Worm (Caenorhabditis elegans) whole organism, L2 larva: Measurements from ENCODE around the gene F38B7.17.
A peak's percentile ranks its signal among the peaks of the same experiment; 100 is the strongest.

ENCODE experiments used
- F13H6.1 ChIP-seq: sonication (generic microtip); optimal IDR thresholded peaks from 2 replicates; lab custom pipeline; 2016; ENCODE audit warnings: missing genetic modification characterization, missing compliant biosample characterization
- R02D3.7 ChIP-seq: fragments of 150-350 bp; optimal IDR thresholded peaks from 2 replicates; lab custom pipeline; 2014; ENCODE audit warnings: missing biosample characterization, missing genetic modification characterization
- blmp-1 ChIP-seq: sonication (generic microtip); optimal IDR thresholded peaks from 2 replicates; lab custom pipeline; 2017; ENCODE audit warnings: missing genetic modification characterization, mild to moderate bottlenecking, missing compliant biosample characterization, antibody characterized with exemption, moderate library complexity; ENCODE audit not compliant: insufficient read depth
- ceh-16 ChIP-seq: fragments of 150-350 bp; optimal IDR thresholded peaks from 2 replicates; lab custom pipeline; 2014; ENCODE audit warnings: missing biosample characterization, missing genetic modification characterization
- ceh-82 ChIP-seq: fragments of 150-350 bp; optimal IDR thresholded peaks from 2 replicates; lab custom pipeline; 2014; ENCODE audit warnings: missing biosample characterization, missing genetic modification characterization
- crh-2 ChIP-seq: sonication (generic microtip); optimal IDR thresholded peaks from 2 replicates; lab custom pipeline; 2017; ENCODE audit warnings: missing biosample characterization, missing genetic modification characterization
- dmd-4 ChIP-seq: sonication (generic microtip); optimal IDR thresholded peaks from 2 replicates; lab custom pipeline; 2017; ENCODE audit warnings: missing biosample characterization, missing genetic modification characterization
- egl-27 ChIP-seq: sonication (generic microtip); optimal IDR thresholded peaks from 3 replicates; lab custom pipeline; 2017; ENCODE audit warnings: missing biosample characterization, missing genetic modification reagents, missing genetic modification characterization
- elt-1 ChIP-seq: fragments of 150-350 bp; optimal IDR thresholded peaks from 2 replicates; lab custom pipeline; 2014; ENCODE audit warnings: missing biosample characterization, missing genetic modification characterization
- elt-3 ChIP-seq: sonication (generic microtip); optimal IDR thresholded peaks from 2 replicates; lab custom pipeline; 2017; ENCODE audit warnings: missing biosample characterization, missing genetic modification characterization
- fos-1 ChIP-seq: fragments of 150-350 bp; optimal IDR thresholded peaks from 2 replicates; lab custom pipeline; 2014; ENCODE audit warnings: missing biosample characterization, missing genetic modification characterization
- gmeb-1 ChIP-seq: fragments of 150-350 bp; optimal IDR thresholded peaks from 2 replicates; lab custom pipeline; 2014; ENCODE audit warnings: missing biosample characterization, missing genetic modification characterization
- lin-11 ChIP-seq: fragments of 150-350 bp; sonication (generic microtip); optimal IDR thresholded peaks from 2 replicates; lab custom pipeline; 2014; ENCODE audit warnings: missing biosample characterization, missing genetic modification characterization, inconsistent platforms, mixed read lengths
- lsy-2 ChIP-seq, 2 experiments: fragments of 150-350 bp in 1 of 2; sonication (generic microtip) in 1 of 2; optimal IDR thresholded peaks; 2 replicates each; lab custom pipeline; 2014 to 2017; ENCODE audit warnings: missing biosample characterization in 2 of 2, missing genetic modification characterization in 2 of 2
- mbf-1 ChIP-seq: sonication (generic microtip); optimal IDR thresholded peaks from 2 replicates; lab custom pipeline; 2017; ENCODE audit warnings: missing biosample characterization, missing genetic modification characterization
- mdl-1 ChIP-seq, 2 experiments: fragments of 150-350 bp in 1 of 2; sonication (generic microtip) in 1 of 2; optimal IDR thresholded peaks; 2 replicates each; lab custom pipeline; 2017; ENCODE audit warnings: missing biosample characterization in 2 of 2, missing genetic modification characterization in 2 of 2
- nhr-10 ChIP-seq: sonication (generic microtip); optimal IDR thresholded peaks from 2 replicates; lab custom pipeline; 2017; ENCODE audit warnings: missing biosample characterization, missing genetic modification characterization
- nhr-11 ChIP-seq: fragments of 150-350 bp; optimal IDR thresholded peaks from 2 replicates; lab custom pipeline; 2014; ENCODE audit warnings: missing biosample characterization, missing genetic modification characterization
- nhr-12 ChIP-seq: fragments of 150-350 bp; optimal IDR thresholded peaks from 2 replicates; lab custom pipeline; 2014; ENCODE audit warnings: missing biosample characterization, missing genetic modification characterization
- nhr-129 ChIP-seq: fragments of 150-350 bp; optimal IDR thresholded peaks from 2 replicates; lab custom pipeline; 2014; ENCODE audit warnings: missing biosample characterization, missing genetic modification characterization
- nhr-23 ChIP-seq: fragments of 150-350 bp; optimal IDR thresholded peaks from 2 replicates; lab custom pipeline; 2014; ENCODE audit warnings: missing biosample characterization, missing genetic modification reagents, missing genetic modification characterization
- nhr-237 ChIP-seq: fragments of 150-350 bp; optimal IDR thresholded peaks from 2 replicates; lab custom pipeline; 2014; ENCODE audit warnings: missing biosample characterization, missing genetic modification characterization
- nhr-25 ChIP-seq: fragments of 150-350 bp; sonication (generic microtip); optimal IDR thresholded peaks from 3 replicates; lab custom pipeline; 2014; ENCODE audit warnings: missing biosample characterization, missing genetic modification characterization
- nhr-6 ChIP-seq: fragments of 150-350 bp; optimal IDR thresholded peaks from 2 replicates; lab custom pipeline; 2014; ENCODE audit warnings: missing biosample characterization, missing genetic modification characterization
- nhr-77 ChIP-seq: fragments of 150-350 bp; optimal IDR thresholded peaks from 2 replicates; lab custom pipeline; 2014; ENCODE audit warnings: missing biosample characterization, missing genetic modification characterization
- peb-1 ChIP-seq: fragments of 150-350 bp; optimal IDR thresholded peaks from 2 replicates; lab custom pipeline; 2014; ENCODE audit warnings: missing biosample characterization, missing genetic modification characterization
- sem-4 ChIP-seq: fragments of 150-350 bp; optimal IDR thresholded peaks from 2 replicates; lab custom pipeline; 2014; ENCODE audit warnings: missing biosample characterization, missing genetic modification reagents, missing genetic modification characterization
- skn-1 ChIP-seq: sonication (generic microtip); optimal IDR thresholded peaks from 2 replicates; lab custom pipeline; 2017; ENCODE audit warnings: missing biosample characterization, missing genetic modification characterization
- sma-3 ChIP-seq: sonication (generic microtip); optimal IDR thresholded peaks from 2 replicates; lab custom pipeline; 2016; ENCODE audit warnings: missing genetic modification reagents, missing genetic modification characterization, missing compliant biosample characterization
- sma-9 ChIP-seq, 2 experiments: fragments of 150-350 bp in 1 of 2; sonication (generic microtip) in 1 of 2; optimal IDR thresholded peaks; 2 replicates each; lab custom pipeline; 2014 to 2016; ENCODE audit warnings: missing genetic modification characterization in 2 of 2, mild to moderate bottlenecking in 1 of 2, missing biosample characterization in 1 of 2, missing compliant biosample characterization in 1 of 2, missing genetic modification reagents in 1 of 2, moderate library complexity in 1 of 2
- unc-39 ChIP-seq: fragments of 150-350 bp; optimal IDR thresholded peaks from 2 replicates; lab custom pipeline; 2014; ENCODE audit warnings: missing biosample characterization, missing genetic modification characterization
- unc-55 ChIP-seq: fragments of 150-350 bp; sonication (generic microtip); optimal IDR thresholded peaks from 3 replicates; lab custom pipeline; 2014; ENCODE audit warnings: missing biosample characterization, missing genetic modification reagents, missing genetic modification characterization
- unc-62 ChIP-seq: fragments of 150-350 bp; optimal IDR thresholded peaks from 2 replicates; lab custom pipeline; 2014; ENCODE audit warnings: missing biosample characterization, missing genetic modification reagents, missing genetic modification characterization
- zag-1 ChIP-seq: fragments of 150-350 bp; optimal IDR thresholded peaks from 2 replicates; lab custom pipeline; 2014; ENCODE audit warnings: missing biosample characterization, missing genetic modification characterization
- ztf-1 ChIP-seq: fragments of 200-800 bp; sonication (Bioruptor generic); conservative IDR thresholded peaks from 2 replicates; pipeline ENCODE4 v1.3.6; 2022; ENCODE audit warnings: missing genetic modification characterization, missing compliant biosample characterization
- ztf-11 ChIP-seq: sonication (generic microtip); optimal IDR thresholded peaks from 2 replicates; lab custom pipeline; 2017; ENCODE audit warnings: missing biosample characterization, missing genetic modification characterization
- ztf-4 ChIP-seq: fragments of 150-350 bp; optimal IDR thresholded peaks from 2 replicates; lab custom pipeline; 2014; ENCODE audit warnings: missing biosample characterization, missing genetic modification characterization

The F38B7.17 gene

ce11 chrV:11531100-11531499 is 17.7 kb downstream of the F38B7.17 start (continued):
- TF ChIP-seq unc-62 (GFP tag; lab: Kevin White, UChicago) (no peak), dmd-4 (tag; lab: Kevin White, UChicago) (no peak), ztf-1 (no peak), unc-55 (GFP tag; lab: Kevin White, UChicago) (no peak), nhr-12 (no peak), R02D3.7 (no peak), nhr-6 (tag; lab: Kevin White, UChicago) (peak; percentile 73), blmp-1 (peak; percentile 97), sma-9 (GFP tag; optimal IDR thresholded peaks at IDR 0.05; lab: Kevin White, UChicago) (peak; percentile 65), sma-9 (tag; optimal IDR thresholded peaks at IDR 0.05; lab: Kevin White, UChicago) (no peak), lin-11 (no peak), zag-1 (tag; lab: Kevin White, UChicago) (no peak), lsy-2 (tag; optimal IDR thresholded peaks at IDR 0.05; lab: Kevin White, UChicago) (peak in 1 of 2 experiments; percentile 45), sma-3 (GFP tag; lab: Kevin White, UChicago) (peak; percentile 82), egl-27 (tag; lab: Kevin White, UChicago) (peak; percentile 32), nhr-11 (tag; lab: Kevin White, UChicago) (no peak), nhr-77 (tag; lab: Kevin White, UChicago) (no peak), ztf-4 (tag; lab: Kevin White, UChicago) (peak; percentile 16)
- TF ChIP-seq, all 48 proteins: peak for 17

DNA sequence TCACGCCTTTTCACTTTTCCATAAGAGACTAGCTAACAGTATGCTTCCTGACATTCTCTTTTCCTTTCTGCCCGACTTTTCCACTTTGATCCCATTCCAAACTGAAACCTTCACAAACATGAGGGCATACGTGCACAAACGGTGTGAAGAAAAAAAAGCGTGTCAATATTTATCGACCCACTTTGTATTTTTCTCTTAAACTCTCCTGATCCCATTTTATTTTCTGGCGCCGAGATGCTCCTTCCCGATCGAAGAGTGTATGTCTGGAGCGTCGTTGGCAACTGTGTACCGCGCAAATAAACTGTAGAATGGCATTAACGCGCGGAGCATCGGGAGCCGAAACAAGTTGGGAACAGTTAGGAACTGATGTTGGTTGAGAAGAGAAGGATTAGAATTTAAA is 19.2 kb downstream of the F38B7.17 start:
- TF ChIP-seq mdl-1 (tag; optimal IDR thresholded peaks at IDR 0.05; lab: Kevin White, UChicago) (no peak), ceh-82 (no peak), unc-39 (tag; lab: Kevin White, UChicago) (no peak), elt-1 (no peak), ztf-11 (tag; lab: Kevin White, UChicago) (no peak), sma-9 (GFP tag; optimal IDR thresholded peaks at IDR 0.05; lab: Kevin White, UChicago) (peak; percentile 44), sma-9 (tag; optimal IDR thresholded peaks at IDR 0.05; lab: Kevin White, UChicago) (no peak), nhr-237 (tag; lab: Kevin White, UChicago) (no peak), nhr-129 (tag; lab: Kevin White, UChicago) (peak; percentile 41), nhr-77 (tag; lab: Kevin White, UChicago) (no peak), crh-2 (tag; lab: Kevin White, UChicago) (no peak), peb-1 (no peak), elt-3 (no peak), nhr-10 (no peak), skn-1 (tag; lab: Kevin White, UChicago) (no peak), nhr-11 (tag; lab: Kevin White, UChicago) (no peak), F13H6.1 (peak; percentile 82)

ce11 chrV:11528633-11529327 is 20.0 kb downstream of the F38B7.17 start:
- TF ChIP-seq nhr-129 (tag; lab: Kevin White, UChicago) = peak; percentile 13
- no peak for TF ChIP-seq fos-1 (tag; lab: Kevin White, UChicago)
- no peak for TF ChIP-seq skn-1 (tag; lab: Kevin White, UChicago)
- TF ChIP-seq unc-55 (GFP tag; lab: Kevin White, UChicago) = no peak
- peak; percentile 30 for TF ChIP-seq nhr-25 (tag; lab: Kevin White, UChicago)
- TF ChIP-seq dmd-4 (tag; lab: Kevin White, UChicago) = no peak
- no peak for TF ChIP-seq nhr-23 (tag; lab: Kevin White, UChicago)
- no peak for TF ChIP-seq mbf-1 (tag; lab: Kevin White, UChicago)
- TF ChIP-seq sma-9 (GFP tag; optimal IDR thresholded peaks at IDR 0.05; lab: Kevin White, UChicago) = no peak
- no peak for TF ChIP-seq sma-9 (tag; optimal IDR thresholded peaks at IDR 0.05; lab: Kevin White, UChicago)

DNA sequence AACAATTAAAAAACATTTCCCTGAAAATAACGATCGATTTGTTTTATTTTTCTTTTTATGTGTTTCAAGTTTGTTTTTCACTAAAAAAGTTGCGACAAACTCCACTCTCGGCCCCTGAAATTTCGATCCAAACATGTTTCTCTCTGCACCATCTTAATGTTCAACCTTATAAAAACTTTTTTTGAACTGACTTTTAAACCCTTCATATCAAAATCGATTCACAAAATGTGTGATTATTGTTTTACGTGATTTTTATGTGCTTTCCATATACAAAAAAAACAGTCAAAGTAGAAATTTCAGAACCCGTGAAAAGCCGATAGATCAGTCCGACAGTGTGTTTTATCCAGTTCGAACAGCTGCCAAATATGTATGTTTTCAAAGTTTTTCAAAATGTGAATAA is 21.2 kb downstream of the F38B7.17 start, which contains the start of gene ccch-1:
Gene ccch-1, plus strand, starts transcription at position 301 of the 400 bp plus-strand sequence.
- no peak for TF ChIP-seq elt-3
- TF ChIP-seq ztf-11 (tag; lab: Kevin White, UChicago) = no peak
- no peak for TF ChIP-seq blmp-1
- no peak for TF ChIP-seq gmeb-1 (tag; lab: Kevin White, UChicago)
- no peak for TF ChIP-seq F13H6.1
- TF ChIP-seq ceh-16 = no peak
- TF ChIP-seq sem-4 (tag; lab: Kevin White, UChicago) = no peak
